Fruit fly (Drosophila melanogaster) whole organism, embryonic: ENCODE data around the gene stac.

Source experiments
- Bgb ChIP-seq: fragments of 200-800 bp; sonication (Bioruptor generic); IDR thresholded peaks from 2 replicates; pipeline ENCODE4 v1.3.6; 2022; ENCODE audit warnings: missing biosample characterization, missing genetic modification characterization; ENCODE audit not compliant: partially characterized antibody
- CG10267 ChIP-seq: fragments of 200-800 bp; sonication (Bioruptor generic); optimal IDR thresholded peaks from 2 replicates; lab custom pipeline; 2018; ENCODE audit warnings: missing biosample characterization, mild to moderate bottlenecking, missing genetic modification characterization, moderate library complexity
- CG10543 ChIP-seq: fragments of 200-800 bp; sonication (Bioruptor generic); optimal IDR thresholded peaks from 3 replicates; lab custom pipeline; 2017; ENCODE audit warnings: missing biosample characterization, mild to moderate bottlenecking, missing genetic modification characterization, moderate library complexity
- CG10979 ChIP-seq: fragments of 200-800 bp; sonication (Bioruptor generic); optimal IDR thresholded peaks from 2 replicates; lab custom pipeline; 2018; ENCODE audit warnings: missing biosample characterization, mild to moderate bottlenecking, missing genetic modification characterization, moderate library complexity
- CG12659 ChIP-seq: fragments of 200-800 bp; sonication (Bioruptor generic); optimal IDR thresholded peaks from 3 replicates; lab custom pipeline; 2017; ENCODE audit warnings: mild to moderate bottlenecking, missing biosample characterization, missing genetic modification reagents, missing genetic modification characterization
- CG13287 ChIP-seq: fragments of 200-800 bp; sonication (Bioruptor generic); IDR thresholded peaks from 2 replicates; pipeline ENCODE4 v1.3.6; 2022; ENCODE audit warnings: missing biosample characterization, missing genetic modification characterization; ENCODE audit not compliant: partially characterized antibody
- CG13296 ChIP-seq: fragments of 200-800 bp; sonication (Bioruptor generic); optimal IDR thresholded peaks from 3 replicates; lab custom pipeline; 2018; ENCODE audit warnings: missing biosample characterization, mild to moderate bottlenecking, missing genetic modification characterization
- CG14710 ChIP-seq: fragments of 200-800 bp; sonication (Bioruptor generic); optimal IDR thresholded peaks from 3 replicates; lab custom pipeline; 2019; ENCODE audit warnings: missing biosample characterization, mild to moderate bottlenecking, missing genetic modification characterization, moderate library complexity
- CG15479 ChIP-seq: fragments of 200-800 bp; sonication (Bioruptor generic); optimal IDR thresholded peaks from 3 replicates; lab custom pipeline; 2019; ENCODE audit warnings: missing biosample characterization, mild to moderate bottlenecking, missing genetic modification characterization, moderate library complexity
- CG1603 ChIP-seq: fragments of 200-800 bp; sonication (Bioruptor generic); optimal IDR thresholded peaks from 2 replicates; lab custom pipeline; 2019; ENCODE audit warnings: missing biosample characterization, mild to moderate bottlenecking, missing genetic modification characterization, moderate library complexity
- CG16779 ChIP-seq: fragments of 200-800 bp; sonication (Bioruptor generic); IDR thresholded peaks from 2 replicates; pipeline ENCODE4 v1.3.6; 2022; ENCODE audit warnings: missing biosample characterization, missing genetic modification characterization
- CG17385 ChIP-seq: fragments of 200-800 bp; sonication (Bioruptor generic); optimal IDR thresholded peaks from 3 replicates; lab custom pipeline; 2018; ENCODE audit warnings: missing biosample characterization, mild to moderate bottlenecking, missing genetic modification characterization
- CG2116 ChIP-seq: fragments of 200-800 bp; sonication (Bioruptor generic); optimal IDR thresholded peaks from 3 replicates; lab custom pipeline; 2018; ENCODE audit warnings: missing biosample characterization, mild to moderate bottlenecking, missing genetic modification characterization
- CG30020 ChIP-seq: fragments of 200-800 bp; optimal IDR thresholded peaks from 2 replicates; lab custom pipeline; 2019; ENCODE audit warnings: missing biosample characterization, mild to moderate bottlenecking, missing genetic modification characterization, moderate library complexity
- CG34422 ChIP-seq: fragments of 200-800 bp; sonication (Bioruptor generic); IDR thresholded peaks from 3 replicates; pipeline ENCODE4 v1.3.6; 2022; ENCODE audit warnings: missing biosample characterization, missing genetic modification characterization
- CG4730 ChIP-seq: fragments of 200-800 bp; sonication (Bioruptor generic); IDR thresholded peaks from 2 replicates; pipeline ENCODE4 v1.3.6; 2022; ENCODE audit warnings: missing biosample characterization, missing genetic modification characterization
- CG4854 ChIP-seq: fragments of 200-800 bp; sonication (Bioruptor generic); optimal IDR thresholded peaks from 2 replicates; lab custom pipeline; 2016; ENCODE audit warnings: missing biosample characterization, missing genetic modification characterization, inconsistent platforms
- CG6254 ChIP-seq: fragments of 200-800 bp; sonication (Bioruptor generic); optimal IDR thresholded peaks from 3 replicates; lab custom pipeline; 2017; ENCODE audit warnings: mild to moderate bottlenecking, missing biosample characterization, missing genetic modification reagents, missing genetic modification characterization
- CG7271 ChIP-seq: fragments of 200-800 bp; sonication (Bioruptor generic); optimal IDR thresholded peaks from 2 replicates; lab custom pipeline; 2018; ENCODE audit warnings: missing biosample characterization, mild to moderate bottlenecking, missing genetic modification characterization, moderate library complexity
- CG8478 ChIP-seq: fragments of >200 bp; optimal IDR thresholded peaks from 2 replicates; lab custom pipeline; 2018
- CG8924 ChIP-seq: fragments of 200-800 bp; optimal IDR thresholded peaks from 3 replicates; lab custom pipeline; 2019; ENCODE audit warnings: missing biosample characterization, mild to moderate bottlenecking, missing genetic modification characterization, moderate library complexity
- CG9797 ChIP-seq: fragments of 200-800 bp; sonication (Bioruptor generic); optimal IDR thresholded peaks from 3 replicates; lab custom pipeline; 2018; ENCODE audit warnings: missing biosample characterization, mild to moderate bottlenecking, missing genetic modification characterization
- CoRest ChIP-seq: fragments of 200-800 bp; sonication (Bioruptor generic); optimal IDR thresholded peaks from 3 replicates; lab custom pipeline; 2018; ENCODE audit warnings: missing biosample characterization, mild to moderate bottlenecking, missing genetic modification characterization, moderate library complexity
- Drgx ChIP-seq: fragments of 200-800 bp; sonication (Bioruptor generic); IDR thresholded peaks from 2 replicates; pipeline ENCODE4 v1.3.6; 2022; ENCODE audit warnings: missing biosample characterization, missing genetic modification characterization
- Ets97D ChIP-seq: fragments of 200-800 bp; sonication (Bioruptor generic); optimal IDR thresholded peaks from 3 replicates; lab custom pipeline; 2016; ENCODE audit warnings: missing biosample characterization, missing genetic modification characterization
- H2.0 ChIP-seq: fragments of 200-800 bp; sonication (Bioruptor generic); IDR thresholded peaks from 2 replicates; pipeline ENCODE4 v1.3.6; 2022; ENCODE audit warnings: missing biosample characterization, missing genetic modification characterization
- NK7.1 ChIP-seq: fragments of 200-800 bp; sonication (Bioruptor generic); optimal IDR thresholded peaks from 3 replicates; lab custom pipeline; 2016; ENCODE audit warnings: missing biosample characterization, missing genetic modification characterization
- PHDP ChIP-seq: fragments of 200-800 bp; sonication (Bioruptor generic); optimal IDR thresholded peaks from 3 replicates; lab custom pipeline; 2018; ENCODE audit warnings: missing biosample characterization, mild to moderate bottlenecking, missing genetic modification characterization, moderate library complexity
- Pdp1 ChIP-seq, 2 experiments: fragments of 200-800 bp; sonication (Bioruptor generic); optimal IDR thresholded peaks; 3 replicates each; lab custom pipeline; 2016; ENCODE audit warnings: missing biosample characterization in 2 of 2, missing genetic modification characterization in 2 of 2, mild to moderate bottlenecking in 1 of 2, moderate library complexity in 1 of 2
- Scr ChIP-seq: fragments of 200-800 bp; sonication (Bioruptor generic); IDR thresholded peaks from 2 replicates; pipeline ENCODE4 v1.3.6; 2022; ENCODE audit warnings: missing biosample characterization, missing genetic modification characterization; ENCODE audit not compliant: partially characterized antibody
- YL-1 ChIP-seq: fragments of 200-800 bp; sonication (Bioruptor generic); optimal IDR thresholded peaks from 3 replicates; lab custom pipeline; 2017; ENCODE audit warnings: missing biosample characterization, mild to moderate bottlenecking, missing genetic modification characterization
- bsh ChIP-seq, 2 experiments: fragments of 200-800 bp; sonication (Bioruptor generic); optimal IDR thresholded peaks; 2 replicates each; lab custom pipeline; 2017 to 2018; ENCODE audit warnings: mild to moderate bottlenecking in 2 of 2, missing biosample characterization in 2 of 2, missing genetic modification characterization in 2 of 2, moderate library complexity in 1 of 2
- ci ChIP-seq: fragments of 200-800 bp; sonication (Bioruptor generic); IDR thresholded peaks from 3 replicates; pipeline ENCODE4 v1.3.6; 2022; ENCODE audit warnings: missing biosample characterization, missing genetic modification characterization
- en ChIP-seq: fragments of 200-800 bp; sonication (Bioruptor generic); optimal IDR thresholded peaks from 2 replicates; lab custom pipeline; 2016; ENCODE audit warnings: missing biosample characterization, missing genetic modification characterization
- exex ChIP-seq: fragments of 200-800 bp; sonication (Bioruptor generic); optimal IDR thresholded peaks from 4 replicates; lab custom pipeline; 2018; ENCODE audit warnings: missing biosample characterization, mild to moderate bottlenecking, missing genetic modification characterization, moderate library complexity
- grau ChIP-seq: fragments of 200-800 bp; optimal IDR thresholded peaks from 3 replicates; lab custom pipeline; 2019; ENCODE audit warnings: missing biosample characterization, mild to moderate bottlenecking, missing genetic modification characterization, moderate library complexity
- grn ChIP-seq: fragments of 200-800 bp; sonication (Bioruptor generic); optimal IDR thresholded peaks from 3 replicates; lab custom pipeline; 2017; ENCODE audit warnings: missing biosample characterization, missing genetic modification characterization
- jing ChIP-seq: fragments of 200-800 bp; sonication (Bioruptor generic); optimal IDR thresholded peaks from 2 replicates; lab custom pipeline; 2018; ENCODE audit warnings: missing biosample characterization, mild to moderate bottlenecking, missing genetic modification characterization
- jumu ChIP-seq: fragments of 200-800 bp; sonication (Bioruptor generic); optimal IDR thresholded peaks from 3 replicates; lab custom pipeline; 2016; ENCODE audit warnings: missing biosample characterization, missing genetic modification characterization
- ken ChIP-seq: fragments of 200-800 bp; sonication (Bioruptor generic); IDR thresholded peaks from 3 replicates; pipeline ENCODE4 v1.3.6; 2022; ENCODE audit warnings: missing biosample characterization, missing genetic modification characterization
- nmo ChIP-seq: fragments of 200-800 bp; sonication (Bioruptor generic); optimal IDR thresholded peaks from 2 replicates; lab custom pipeline; 2018; ENCODE audit warnings: missing biosample characterization, mild to moderate bottlenecking, missing genetic modification characterization, moderate library complexity
- pb ChIP-seq: fragments of 200-800 bp; sonication (Bioruptor generic); optimal IDR thresholded peaks from 3 replicates; lab custom pipeline; 2016; ENCODE audit warnings: missing biosample characterization, missing genetic modification characterization
- row ChIP-seq: fragments of 200-800 bp; sonication (Bioruptor generic); IDR thresholded peaks from 3 replicates; pipeline ENCODE4 v1.3.6; 2022; ENCODE audit warnings: missing biosample characterization, missing genetic modification characterization
- sisA ChIP-seq: fragments of 200-800 bp; sonication (Bioruptor generic); IDR thresholded peaks from 2 replicates; pipeline ENCODE4 v1.3.6; 2022; ENCODE audit warnings: missing biosample characterization, missing genetic modification characterization
- slbo ChIP-seq: fragments of 200-800 bp; sonication (Bioruptor generic); IDR thresholded peaks from 2 replicates; pipeline ENCODE4 v1.3.6; 2022; ENCODE audit warnings: missing biosample characterization, missing genetic modification characterization
- stwl ChIP-seq: fragments of 200-800 bp; sonication (Bioruptor generic); optimal IDR thresholded peaks from 3 replicates; lab custom pipeline; 2018; ENCODE audit warnings: missing biosample characterization, mild to moderate bottlenecking, missing genetic modification characterization, moderate library complexity
- unc-4 ChIP-seq: fragments of 200-800 bp; sonication (Bioruptor generic); IDR thresholded peaks from 2 replicates; pipeline ENCODE4 v1.3.6; 2022; ENCODE audit warnings: missing biosample characterization, missing genetic modification characterization; ENCODE audit not compliant: partially characterized antibody
- usp ChIP-seq: fragments of >200 bp; optimal IDR thresholded peaks from 2 replicates; lab custom pipeline; 2017; ENCODE audit warnings: missing biosample characterization, missing genetic modification characterization
- zen2 ChIP-seq: fragments of 200-800 bp; sonication (Bioruptor generic); IDR thresholded peaks from 3 replicates; pipeline ENCODE4 v1.3.6; 2022; ENCODE audit warnings: missing biosample characterization, missing genetic modification characterization; ENCODE audit not compliant: partially characterized antibody

stac gene

dm6 chr3R:25056016-25056415 is at the start of gene stac, which contains the start of gene CG31111 (continued):
- peak; percentile 17 for TF ChIP-seq CG14710 (tag; lab: Kevin White, UChicago)
- peak; percentile 20 for TF ChIP-seq PHDP
- TF ChIP-seq jumu (GFP tag; lab: Kevin White, UChicago), result no peak
- peak; percentile 62 for TF ChIP-seq stwl (tag; lab: Kevin White, UChicago)
- peak; percentile 37 for TF ChIP-seq CG8924 (tag; lab: Kevin White, UChicago)
- TF ChIP-seq CG4854 (GFP tag; lab: Kevin White, UChicago), result no peak
- TF ChIP-seq CG30020 (tag; lab: Kevin White, UChicago), result peak; percentile 76
- TF ChIP-seq CG9797 (GFP tag; lab: Kevin White, UChicago), result peak; percentile 46
- TF ChIP-seq CG13287 (GFP tag; lab: Robert Waterston, UW), result peak; percentile 37; the same call in 1 of the 2 replicates
- TF ChIP-seq Ets97D (GFP tag; lab: Kevin White, UChicago), result peak; percentile 40
- no peak for TF ChIP-seq zen2 (GFP tag; lab: Robert Waterston, UW)
- 0 out of 2 replicates have a peak, but pooled peaks have one; percentile 22 for TF ChIP-seq unc-4 (GFP tag; lab: Robert Waterston, UW)
- no peak for TF ChIP-seq Drgx (GFP tag; lab: Robert Waterston, UW)
- no peak for TF ChIP-seq CG15479 (GFP tag; lab: Kevin White, UChicago)
- TF ChIP-seq Scr (GFP tag; lab: Robert Waterston, UW), result peak; percentile 37
- no peak for TF ChIP-seq en (GFP tag; lab: Kevin White, UChicago)
- TF ChIP-seq CG13296 (GFP tag; lab: Kevin White, UChicago), result no peak
- peak; percentile 98 for TF ChIP-seq CG2116 (GFP tag; lab: Kevin White, UChicago)
- TF ChIP-seq CG34422, result no peak
- TF ChIP-seq Pdp1 (GFP tag; optimal IDR thresholded peaks at IDR 0.05; lab: Kevin White, UChicago), result peak in 1 of 2 experiments; percentile 0
- peak; percentile 19 for TF ChIP-seq CG17385 (GFP tag; lab: Kevin White, UChicago)
- TF ChIP-seq Bgb (GFP tag; lab: Robert Waterston, UW), result no peak
- no peak for TF ChIP-seq CG10543 (GFP tag; lab: Kevin White, UChicago)
- TF ChIP-seq CG8478 (lab: Kevin White, UChicago), result no peak
- TF ChIP-seq grn (GFP tag; lab: Kevin White, UChicago), result peak; percentile 90
- no peak for TF ChIP-seq CG6254
- TF ChIP-seq H2.0 (GFP tag; lab: Robert Waterston, UW), result no peak
- TF ChIP-seq CoRest (tag; lab: Kevin White, UChicago), result no peak
- peak; percentile 38 for TF ChIP-seq YL-1 (GFP tag; lab: Kevin White, UChicago)
- TF ChIP-seq NK7.1, result no peak
- TF ChIP-seq CG10267, result peak; percentile 4
- TF ChIP-seq ken (GFP tag; lab: Robert Waterston, UW), result no peak
- peak; percentile 31 for TF ChIP-seq CG12659 (GFP tag; lab: Kevin White, UChicago)
- no peak for TF ChIP-seq CG4730 (GFP tag; lab: Robert Waterston, UW)
- TF ChIP-seq, all 482 proteins: peak for 47

dm6 chr3R:25009745-25010446 is 46.2 kb upstream of the stac start:
- TF ChIP-seq sisA (GFP tag; lab: Robert Waterston, UW) (0 out of 2 replicates have a peak, but pooled peaks have one; percentile 12), ci (peak; percentile 29; the same call in 1 of the 3 replicates), pb (GFP tag; lab: Kevin White, UChicago) (no peak), CG7271 (tag; lab: Kevin White, UChicago) (no peak), nmo (GFP tag; lab: Kevin White, UChicago) (peak; percentile 9), CG12659 (GFP tag; lab: Kevin White, UChicago) (no peak), CG16779 (GFP tag; lab: Robert Waterston, UW) (no peak), usp (no peak), CG10979 (tag; lab: Kevin White, UChicago) (peak; percentile 40), Drgx (GFP tag; lab: Robert Waterston, UW) (peak; percentile 92), CG1603 (tag; lab: Kevin White, UChicago) (peak; percentile 27), bsh (GFP tag; optimal IDR thresholded peaks at IDR 0.05; lab: Kevin White, UChicago) (peak; percentile 38 to 83), slbo (GFP tag; lab: Robert Waterston, UW) (no peak), row (GFP tag; lab: Robert Waterston, UW) (peak; percentile 14; the same call in 1 of the 3 replicates), jing (GFP tag; lab: Kevin White, UChicago) (no peak), exex (tag; lab: Kevin White, UChicago) (no peak), grau (no peak)
